Worm (Caenorhabditis elegans) whole organism, L3 larva: ENCODE measurements around the gene heri-1.

ENCODE experiments used
- ama-1 ChIP-seq: fragments of 150-350 bp; optimal IDR thresholded peaks from 2 replicates; lab custom pipeline; 2018
- ceh-28 ChIP-seq: fragments of 150-350 bp; optimal IDR thresholded peaks from 2 replicates; lab custom pipeline; 2014; ENCODE audit warnings: missing biosample characterization, missing genetic modification reagents, missing genetic modification characterization
- ceh-9 ChIP-seq: sonication (generic microtip); optimal IDR thresholded peaks from 2 replicates; lab custom pipeline; 2018; ENCODE audit warnings: missing biosample characterization, missing genetic modification characterization
- lin-15B ChIP-seq: fragments of 150-350 bp; optimal IDR thresholded peaks from 2 replicates; lab custom pipeline; 2014; ENCODE audit warnings: missing biosample characterization, missing genetic modification characterization
- lsy-12 ChIP-seq: sonication (generic microtip); optimal IDR thresholded peaks from 2 replicates; lab custom pipeline; 2016; ENCODE audit warnings: mild to moderate bottlenecking, missing genetic modification characterization, missing compliant biosample characterization
- nhr-76 ChIP-seq: fragments of 150-350 bp; sonication (generic microtip); optimal IDR thresholded peaks from 5 replicates; lab custom pipeline; 2014; ENCODE audit warnings: missing biosample characterization, missing genetic modification characterization
- nhr-77 ChIP-seq: fragments of 150-350 bp; optimal IDR thresholded peaks from 2 replicates; lab custom pipeline; 2014; ENCODE audit warnings: missing biosample characterization, missing genetic modification characterization
- pha-4 ChIP-seq: fragments of 150-350 bp; optimal IDR thresholded peaks from 2 replicates; lab custom pipeline; 2014; ENCODE audit warnings: missing biosample characterization, missing genetic modification reagents, missing genetic modification characterization
- pqm-1 ChIP-seq: fragments of 150-350 bp; optimal IDR thresholded peaks from 2 replicates; lab custom pipeline; 2017; ENCODE audit warnings: missing biosample characterization, missing genetic modification characterization, inconsistent platforms
- skn-1 ChIP-seq: fragments of 150-350 bp; optimal IDR thresholded peaks from 2 replicates; lab custom pipeline; 2014; ENCODE audit warnings: missing biosample characterization, missing genetic modification characterization
- unc-39 ChIP-seq: sonication (generic microtip); optimal IDR thresholded peaks from 4 replicates; lab custom pipeline; 2017; ENCODE audit warnings: missing biosample characterization, missing genetic modification characterization
- ztf-4 ChIP-seq: fragments of 150-350 bp; optimal IDR thresholded peaks from 2 replicates; lab custom pipeline; 2014; ENCODE audit warnings: missing biosample characterization, missing genetic modification characterization

- TF ChIP-seq ztf-4 (tag; lab: Kevin White, UChicago): no peak
- no peak for TF ChIP-seq unc-39 (tag; lab: Kevin White, UChicago)
- TF ChIP-seq nhr-76: no peak
- no peak for TF ChIP-seq pqm-1
- no peak for TF ChIP-seq ama-1 (lab: Kevin White, UChicago)
- TF ChIP-seq lin-15B (tag; lab: Kevin White, UChicago): no peak
- no peak for TF ChIP-seq ceh-28 (tag; lab: Kevin White, UChicago)
- no peak for TF ChIP-seq skn-1 (tag; lab: Kevin White, UChicago)
- TF ChIP-seq ceh-9: no peak
- no peak for TF ChIP-seq lsy-12
- TF ChIP-seq nhr-77: no peak
- TF ChIP-seq pha-4 (tag; lab: Kevin White, UChicago): no peak
Measured at ce11 chrII:6107773-6108172, 5.2 kb downstream of the heri-1 start.
